Fruit fly (Drosophila melanogaster) whole organism, wandering third instar larva: Measurements from ENCODE around the gene Trim9.

Experiments
- Abd-B ChIP-seq: fragments of >200 bp; optimal IDR thresholded peaks from 2 replicates; lab custom pipeline; 2017; ENCODE audit warnings: missing biosample characterization, missing genetic modification characterization
- CG32264 ChIP-seq: fragments of 200-800 bp; sonication (Bioruptor generic); optimal IDR thresholded peaks from 2 replicates; lab custom pipeline; 2016; ENCODE audit warnings: missing biosample characterization, missing genetic modification characterization
- CG9705 ChIP-seq: fragments of 200-800 bp; sonication (Bioruptor generic); optimal IDR thresholded peaks from 2 replicates; lab custom pipeline; 2018; ENCODE audit warnings: missing biosample characterization, mild to moderate bottlenecking, missing genetic modification characterization
- CrebA ChIP-seq: fragments of 200-800 bp; sonication (Bioruptor generic); optimal IDR thresholded peaks from 2 replicates; lab custom pipeline; 2016; ENCODE audit warnings: missing biosample characterization, mild to moderate bottlenecking, missing genetic modification characterization, borderline replicate concordance
- Dfd ChIP-seq: fragments of >200 bp; optimal IDR thresholded peaks from 2 replicates; lab custom pipeline; 2017; ENCODE audit warnings: missing biosample characterization, missing genetic modification characterization
- Dif ChIP-seq: fragments of 200-275, 200-300 bp; sonication (Bioruptor generic); optimal IDR thresholded peaks from 2 replicates; lab custom pipeline; 2018; ENCODE audit warnings: missing biosample characterization, missing genetic modification characterization; ENCODE audit not compliant: partially characterized antibody
- GATAd ChIP-seq: sonication (Bioruptor generic); optimal IDR thresholded peaks from 2 replicates; lab custom pipeline; 2016; ENCODE audit warnings: missing biosample characterization, missing genetic modification characterization
- HLH106 ChIP-seq: fragments of 200-800 bp; optimal IDR thresholded peaks from 3 replicates; lab custom pipeline; 2019; ENCODE audit warnings: missing biosample characterization, mild to moderate bottlenecking, missing genetic modification characterization, moderate library complexity
- Hnf4 ChIP-seq: fragments of 200-800 bp; sonication (Bioruptor generic); optimal IDR thresholded peaks from 2 replicates; lab custom pipeline; 2016; ENCODE audit warnings: missing biosample characterization, mild to moderate bottlenecking, missing genetic modification characterization
- Hr78 ChIP-seq: fragments of >200 bp; optimal IDR thresholded peaks from 2 replicates; lab custom pipeline; 2017; ENCODE audit warnings: missing biosample characterization, missing genetic modification characterization
- Hr83 ChIP-seq: fragments of 200-300 bp; sonication (Bioruptor generic); optimal IDR thresholded peaks from 2 replicates; lab custom pipeline; 2016; ENCODE audit warnings: missing biosample characterization, mild to moderate bottlenecking, missing genetic modification characterization, moderate library complexity; ENCODE audit not compliant: poor library complexity, severe bottlenecking
- Jra ChIP-seq: sonication (Bioruptor generic); optimal IDR thresholded peaks from 2 replicates; lab custom pipeline; 2016; ENCODE audit warnings: missing biosample characterization, missing genetic modification characterization
- Mio ChIP-seq: sonication (Bioruptor generic); optimal IDR thresholded peaks from 2 replicates; lab custom pipeline; 2016; ENCODE audit warnings: missing biosample characterization, missing genetic modification characterization
- Myc ChIP-seq: fragments of >200 bp; optimal IDR thresholded peaks from 2 replicates; lab custom pipeline; 2017
- N ChIP-seq: fragments of >200 bp; optimal IDR thresholded peaks from 2 replicates; lab custom pipeline; 2018; ENCODE audit warnings: missing biosample characterization, missing external identifiers, missing genetic modification characterization
- OdsH ChIP-seq: fragments of 200-800 bp; sonication (Bioruptor generic); optimal IDR thresholded peaks from 2 replicates; lab custom pipeline; 2016; ENCODE audit warnings: missing biosample characterization, mild to moderate bottlenecking, missing genetic modification characterization
- Rel ChIP-seq, 2 experiments: fragments of 200-800 bp; sonication (Bioruptor generic) in 1 of 2; optimal IDR thresholded peaks; 2 replicates in 1 of 2; 3 replicates in 1 of 2; lab custom pipeline; 2016 to 2019; ENCODE audit warnings: mild to moderate bottlenecking in 2 of 2, missing biosample characterization in 2 of 2, missing genetic modification characterization in 2 of 2, moderate library complexity in 1 of 2
- Sp1 ChIP-seq: fragments of 200-800 bp; sonication (Bioruptor generic); optimal IDR thresholded peaks from 3 replicates; lab custom pipeline; 2019; ENCODE audit warnings: missing biosample characterization, mild to moderate bottlenecking, missing genetic modification characterization, moderate library complexity
- Vsx2 ChIP-seq: fragments of 200-300, 225-300 bp; sonication (Bioruptor generic); optimal IDR thresholded peaks from 2 replicates; lab custom pipeline; 2018; ENCODE audit warnings: missing biosample characterization, missing genetic modification characterization; ENCODE audit not compliant: partially characterized antibody
- br ChIP-seq: fragments of 200-800 bp; sonication (Bioruptor generic); optimal IDR thresholded peaks from 2 replicates; lab custom pipeline; 2016; ENCODE audit warnings: missing biosample characterization, missing genetic modification characterization
- brk ChIP-seq: fragments of 200-800 bp; sonication (Bioruptor generic); optimal IDR thresholded peaks from 2 replicates; lab custom pipeline; 2016; ENCODE audit warnings: missing biosample characterization, mild to moderate bottlenecking, missing genetic modification characterization
- dl ChIP-seq, 2 experiments: fragments of 175-275, 200-275 bp in 1 of 2; fragments of 200-275 bp in 1 of 2; sonication (Bioruptor generic); optimal IDR thresholded peaks; lab custom pipeline; 2018; ENCODE audit warnings: mild to moderate bottlenecking in 2 of 2, missing biosample characterization in 2 of 2, missing genetic modification characterization in 2 of 2, moderate library complexity in 2 of 2; ENCODE audit not compliant: partially characterized antibody in 2 of 2, insufficient read depth in 1 of 2
- dmrt93B ChIP-seq: fragments of 200-800 bp; sonication (Bioruptor generic); optimal IDR thresholded peaks from 2 replicates; lab custom pipeline; 2018; ENCODE audit warnings: missing biosample characterization, mild to moderate bottlenecking, missing genetic modification characterization
- dsf ChIP-seq: sonication (Bioruptor generic); optimal IDR thresholded peaks from 2 replicates; lab custom pipeline; 2016; ENCODE audit warnings: missing biosample characterization, missing genetic modification characterization, borderline replicate concordance
- ey ChIP-seq: fragments of 200-800 bp; sonication (Bioruptor generic); optimal IDR thresholded peaks from 2 replicates; lab custom pipeline; 2016; ENCODE audit warnings: missing biosample characterization, missing genetic modification characterization
- foxo ChIP-seq, 2 experiments: fragments of 200-800 bp; sonication (Bioruptor generic); optimal IDR thresholded peaks; 2 replicates in 1 of 2; 3 replicates in 1 of 2; lab custom pipeline; 2016 to 2017; ENCODE audit warnings: missing biosample characterization in 2 of 2, missing genetic modification characterization in 2 of 2
- fru ChIP-seq: fragments of 200-800 bp; sonication (Bioruptor generic); optimal IDR thresholded peaks from 3 replicates; lab custom pipeline; 2016; ENCODE audit warnings: missing biosample characterization, mild to moderate bottlenecking, missing genetic modification characterization
- h ChIP-seq: fragments of 200-800 bp; sonication (Bioruptor generic); optimal IDR thresholded peaks from 3 replicates; lab custom pipeline; 2016; ENCODE audit warnings: missing biosample characterization, mild to moderate bottlenecking, missing genetic modification characterization
- jim ChIP-seq: fragments of 175-275, 200-325 bp; sonication (Bioruptor generic); optimal IDR thresholded peaks from 2 replicates; lab custom pipeline; 2016; ENCODE audit warnings: missing biosample characterization, mild to moderate bottlenecking, missing genetic modification characterization
- lola ChIP-seq: fragments of >200 bp; optimal IDR thresholded peaks from 2 replicates; lab custom pipeline; 2017; ENCODE audit warnings: missing biosample characterization, missing genetic modification characterization
- pan ChIP-seq: fragments of >200 bp; optimal IDR thresholded peaks from 2 replicates; lab custom pipeline; 2017
- psq ChIP-seq: fragments of 200-800 bp; sonication (Bioruptor generic); optimal IDR thresholded peaks from 3 replicates; lab custom pipeline; 2017; ENCODE audit warnings: missing biosample characterization, mild to moderate bottlenecking, missing genetic modification characterization, moderate library complexity
- rgr ChIP-seq: fragments of 200-800 bp; sonication (Bioruptor generic); optimal IDR thresholded peaks from 3 replicates; lab custom pipeline; 2016; ENCODE audit warnings: missing biosample characterization, mild to moderate bottlenecking, missing genetic modification characterization
- sage ChIP-seq: fragments of 200-800 bp; sonication (Bioruptor generic); optimal IDR thresholded peaks from 2 replicates; lab custom pipeline; 2016; ENCODE audit warnings: missing biosample characterization, mild to moderate bottlenecking, missing genetic modification characterization
- sv ChIP-seq: fragments of 200-800 bp; sonication (Bioruptor generic); optimal IDR thresholded peaks from 3 replicates; lab custom pipeline; 2016; ENCODE audit warnings: missing biosample characterization, missing genetic modification characterization
- tai ChIP-seq: sonication (Bioruptor generic); optimal IDR thresholded peaks from 2 replicates; lab custom pipeline; 2016; ENCODE audit warnings: missing biosample characterization, missing genetic modification characterization
- usp ChIP-seq: fragments of >200 bp; optimal IDR thresholded peaks from 2 replicates; lab custom pipeline; 2017; ENCODE audit warnings: missing biosample characterization, missing genetic modification characterization
- woc ChIP-seq: sonication (Bioruptor generic); optimal IDR thresholded peaks from 2 replicates; lab custom pipeline; 2016; ENCODE audit warnings: missing biosample characterization, mild to moderate bottlenecking, missing genetic modification characterization

The Trim9 gene

dm6 chr2L:10514586-10515137 lies 30.0 kb upstream of the Trim9 start:
- TF ChIP-seq pan (no peak), Hr78 (GFP tag; lab: Kevin White, UChicago) (no peak), HLH106 (tag; lab: Kevin White, UChicago) (no peak), CG9705 (GFP tag; lab: Kevin White, UChicago) (no peak), h (GFP tag; lab: Kevin White, UChicago) (no peak), fru (GFP tag; lab: Kevin White, UChicago) (no peak), Hnf4 (GFP tag; lab: Kevin White, UChicago) (no peak), CrebA (GFP tag; lab: Kevin White, UChicago) (no peak), Jra (GFP tag; lab: Kevin White, UChicago) (no peak), dmrt93B (GFP tag; lab: Kevin White, UChicago) (no peak), Dfd (GFP tag; lab: Kevin White, UChicago) (no peak), jim (no peak), Myc (lab: Kevin White, UChicago) (no peak), rgr (GFP tag; lab: Kevin White, UChicago) (no peak), lola (GFP tag; lab: Kevin White, UChicago) (no peak)

- TF ChIP-seq woc: no peak
- TF ChIP-seq dsf (GFP tag; lab: Kevin White, UChicago): no peak
- TF ChIP-seq dl (GFP tag; optimal IDR thresholded peaks at IDR 0.05; lab: Kevin White, UChicago; ENCODE audit: insufficient read depth in 1 of 2, partially characterized antibody in 2 of 2): no peak
- TF ChIP-seq Sp1 (GFP tag; lab: Kevin White, UChicago): no peak
- TF ChIP-seq br (GFP tag; lab: Kevin White, UChicago): no peak
- TF ChIP-seq sv (GFP tag; lab: Kevin White, UChicago): no peak
- TF ChIP-seq h (GFP tag; lab: Kevin White, UChicago): no peak
- TF ChIP-seq tai: no peak
- TF ChIP-seq jim: no peak
- TF ChIP-seq Rel (GFP tag; optimal IDR thresholded peaks at IDR 0.05; lab: Kevin White, UChicago): no peak
- TF ChIP-seq Rel (tag; optimal IDR thresholded peaks at IDR 0.05; lab: Kevin White, UChicago): no peak
- TF ChIP-seq OdsH (GFP tag; lab: Kevin White, UChicago): no peak
- no peak for TF ChIP-seq CG9705 (GFP tag; lab: Kevin White, UChicago)
- TF ChIP-seq Mio (GFP tag; lab: Kevin White, UChicago): no peak
Observed at dm6 chr2L:10515553-10516174, 29.0 kb upstream of the Trim9 start.

- TF ChIP-seq usp (GFP tag; lab: Kevin White, UChicago) (no peak), Vsx2 (GFP tag; lab: Kevin White, UChicago) (no peak), fru (GFP tag; lab: Kevin White, UChicago) (peak; percentile 76), Myc (lab: Kevin White, UChicago) (no peak), Dif (GFP tag; lab: Kevin White, UChicago) (no peak), dl (GFP tag; optimal IDR thresholded peaks at IDR 0.05; lab: Kevin White, UChicago; ENCODE audit: insufficient read depth in 1 of 2, partially characterized antibody in 2 of 2) (no peak), sv (GFP tag; lab: Kevin White, UChicago) (no peak), lola (GFP tag; lab: Kevin White, UChicago) (no peak), Abd-B (GFP tag; lab: Kevin White, UChicago) (no peak), HLH106 (tag; lab: Kevin White, UChicago) (peak; percentile 53), sage (no peak), Rel (GFP tag; optimal IDR thresholded peaks at IDR 0.05; lab: Kevin White, UChicago) (no peak), Rel (tag; optimal IDR thresholded peaks at IDR 0.05; lab: Kevin White, UChicago) (peak; percentile 82), Jra (GFP tag; lab: Kevin White, UChicago) (no peak), Hnf4 (GFP tag; lab: Kevin White, UChicago) (peak; percentile 60), woc (peak; percentile 38), brk (no peak), dmrt93B (GFP tag; lab: Kevin White, UChicago) (no peak), CrebA (GFP tag; lab: Kevin White, UChicago) (no peak), CG32264 (no peak), GATAd (GFP tag; lab: Kevin White, UChicago) (no peak), N (GFP tag; lab: Kevin White, UChicago) (no peak), Dfd (GFP tag; lab: Kevin White, UChicago) (no peak), Hr78 (GFP tag; lab: Kevin White, UChicago) (no peak), dsf (GFP tag; lab: Kevin White, UChicago) (no peak), rgr (GFP tag; lab: Kevin White, UChicago) (peak; percentile 44), foxo (GFP tag; optimal IDR thresholded peaks at IDR 0.05; lab: Kevin White, UChicago) (peak in 1 of 2 experiments; percentile 59), Hr83 (GFP tag; lab: Kevin White, UChicago) (peak; percentile 12), jim (no peak), tai (no peak), ey (GFP tag; lab: Kevin White, UChicago) (peak; percentile 34), OdsH (GFP tag; lab: Kevin White, UChicago) (no peak), pan (no peak), Mio (GFP tag; lab: Kevin White, UChicago) (no peak), Sp1 (GFP tag; lab: Kevin White, UChicago) (peak; percentile 50), h (GFP tag; lab: Kevin White, UChicago) (peak; percentile 66), CG9705 (GFP tag; lab: Kevin White, UChicago) (peak; percentile 32), br (GFP tag; lab: Kevin White, UChicago) (peak; percentile 57), psq (GFP tag; lab: Kevin White, UChicago) (peak; percentile 19)
- TF ChIP-seq, all 38 proteins: peak for 14
Observed at dm6 chr2L:10516470-10517048, 28.1 kb upstream of the Trim9 start.
